Worm (Caenorhabditis elegans) whole organism, young adult: Measurements from ENCODE around the gene flp-5.
A peak's percentile ranks its signal among the peaks of the same experiment; 100 is the strongest.
"Not testable (repeated sequence)": the region's sequence is repeated elsewhere in the genome, so short reads cannot be mapped to it uniquely, and the experiment has no call there.

ENCODE experiments used
- B0019.2 ChIP-seq: fragments of 200-800 bp; sonication (Bioruptor generic); conservative IDR thresholded peaks from 2 replicates; pipeline ENCODE4 v1.3.6; 2022; ENCODE audit warnings: missing genetic modification reagents, missing genetic modification characterization, missing compliant biosample characterization
- B0336.3 ChIP-seq: fragments of 200-800 bp; sonication (Bioruptor generic); IDR thresholded peaks from 2 replicates; pipeline ENCODE4 v1.3.6; 2022; ENCODE audit warnings: missing genetic modification characterization, missing compliant biosample characterization
- F22D6.2 ChIP-seq: sonication (generic microtip); optimal IDR thresholded peaks from 2 replicates; lab custom pipeline; 2016; ENCODE audit warnings: mild to moderate bottlenecking, missing genetic modification characterization, missing compliant biosample characterization
- F23B12.7 ChIP-seq: sonication (generic microtip); optimal IDR thresholded peaks from 2 replicates; lab custom pipeline; 2017; ENCODE audit warnings: missing genetic modification characterization, mild to moderate bottlenecking, missing compliant biosample characterization, antibody characterized with exemption, moderate library complexity; ENCODE audit not compliant: insufficient read depth
- F33H1.4 ChIP-seq: fragments of 200-800 bp; sonication (Bioruptor generic); IDR thresholded peaks from 2 replicates; pipeline ENCODE4 v1.3.6; 2022; ENCODE audit warnings: missing genetic modification reagents, missing genetic modification characterization, missing compliant biosample characterization
- F39B2.1 ChIP-seq: fragments of 200-800 bp; sonication (Bioruptor generic); IDR thresholded peaks from 2 replicates; pipeline ENCODE4 v1.3.6; 2022; ENCODE audit warnings: missing genetic modification reagents, missing genetic modification characterization, missing compliant biosample characterization
- F52B5.7 ChIP-seq: sonication (generic microtip); optimal IDR thresholded peaks from 2 replicates; lab custom pipeline; 2016; ENCODE audit warnings: mild to moderate bottlenecking, missing genetic modification characterization, missing compliant biosample characterization
- F57C9.4 ChIP-seq: sonication (generic microtip); optimal IDR thresholded peaks from 2 replicates; lab custom pipeline; 2017; ENCODE audit warnings: mild to moderate bottlenecking, missing genetic modification characterization, missing compliant biosample characterization
- K11D2.4 ChIP-seq: fragments of 200-800 bp; sonication (Bioruptor generic); IDR thresholded peaks from 2 replicates; pipeline ENCODE4 v1.3.6; 2022; ENCODE audit warnings: missing genetic modification reagents, missing genetic modification characterization, missing compliant biosample characterization
- K12H6.12 ChIP-seq: fragments of 200-800 bp; sonication (Bioruptor generic); optimal IDR thresholded peaks from 2 replicates; lab custom pipeline; 2018; ENCODE audit warnings: mild to moderate bottlenecking, missing genetic modification characterization, missing compliant biosample characterization
- T26A5.8 ChIP-seq: sonication (generic microtip); optimal IDR thresholded peaks from 2 replicates; lab custom pipeline; 2016; ENCODE audit warnings: missing genetic modification characterization, missing compliant biosample characterization
- Y79H2A.3 ChIP-seq: fragments of 200-800 bp; sonication (Bioruptor generic); conservative IDR thresholded peaks from 2 replicates; pipeline ENCODE4 v1.3.6; 2022; ENCODE audit warnings: missing genetic modification reagents, missing genetic modification characterization, missing compliant biosample characterization
- Y95B8A.8 ChIP-seq: fragments of 200-800 bp; sonication (Bioruptor generic); IDR thresholded peaks from 2 replicates; pipeline ENCODE4 v1.3.6; 2022; ENCODE audit warnings: missing genetic modification reagents, missing genetic modification characterization, missing compliant biosample characterization
- aptf-2 ChIP-seq: fragments of 200-800 bp; sonication (Bioruptor generic); conservative IDR thresholded peaks from 2 replicates; pipeline ENCODE4 v1.3.6; 2022; ENCODE audit warnings: missing genetic modification reagents, missing genetic modification characterization, missing compliant biosample characterization
- aptf-3 ChIP-seq: fragments of 200-800 bp; sonication (Bioruptor generic); IDR thresholded peaks from 2 replicates; pipeline ENCODE4 v1.3.6; 2022; ENCODE audit warnings: missing genetic modification characterization, missing compliant biosample characterization
- attf-6 ChIP-seq: fragments of 200-800 bp; sonication (Bioruptor generic); IDR thresholded peaks from 2 replicates; pipeline ENCODE4 v1.3.6; 2022; ENCODE audit warnings: missing genetic modification reagents, missing genetic modification characterization, missing compliant biosample characterization
- bed-1 ChIP-seq: fragments of 200-800 bp; sonication (Bioruptor generic); IDR thresholded peaks from 2 replicates; pipeline ENCODE4 v1.3.6; 2022; ENCODE audit warnings: missing genetic modification reagents, missing genetic modification characterization, missing compliant biosample characterization
- ceh-40 ChIP-seq: fragments of 200-800 bp; sonication (Bioruptor generic); IDR thresholded peaks from 2 replicates; pipeline ENCODE4 v1.3.6; 2022; ENCODE audit warnings: missing genetic modification characterization, missing compliant biosample characterization
- ceh-79 ChIP-seq: sonication (generic microtip); optimal IDR thresholded peaks from 2 replicates; lab custom pipeline; 2017; ENCODE audit warnings: mild to moderate bottlenecking, missing genetic modification characterization, missing compliant biosample characterization
- die-1 ChIP-seq: sonication (generic microtip); optimal IDR thresholded peaks from 2 replicates; lab custom pipeline; 2016; ENCODE audit warnings: missing genotype, mild to moderate bottlenecking, missing genetic modification characterization, missing compliant biosample characterization
- efl-1 ChIP-seq: fragments of 150-350 bp; optimal IDR thresholded peaks from 2 replicates; lab custom pipeline; 2014; ENCODE audit warnings: missing biosample characterization, missing genetic modification reagents, missing genetic modification characterization
- ekl-4 ChIP-seq: fragments of 200-800 bp; sonication (Bioruptor generic); IDR thresholded peaks from 2 replicates; pipeline ENCODE4 v1.3.6; 2022; ENCODE audit warnings: missing genetic modification reagents, missing genetic modification characterization, missing compliant biosample characterization
- ets-4 ChIP-seq: fragments of 200-800 bp; sonication (Bioruptor generic); optimal IDR thresholded peaks from 2 replicates; lab custom pipeline; 2018; ENCODE audit warnings: mild to moderate bottlenecking, missing genetic modification characterization, missing compliant biosample characterization
- lag-1 ChIP-seq: fragments of 200-800 bp; sonication (Bioruptor generic); IDR thresholded peaks from 2 replicates; pipeline ENCODE4 v1.3.6; 2022; ENCODE audit warnings: missing genetic modification reagents, missing genetic modification characterization, missing compliant biosample characterization
- lsl-1 ChIP-seq: fragments of 200-800 bp; sonication (Bioruptor generic); optimal IDR thresholded peaks from 2 replicates; lab custom pipeline; 2018; ENCODE audit warnings: mild to moderate bottlenecking, missing genetic modification characterization, moderate library complexity, missing compliant biosample characterization
- madf-8 ChIP-seq: fragments of 200-800 bp; sonication (Bioruptor generic); conservative IDR thresholded peaks from 2 replicates; pipeline ENCODE4 v1.3.6; 2022; ENCODE audit warnings: missing genetic modification reagents, missing genetic modification characterization, missing compliant biosample characterization
- mxl-1 ChIP-seq: sonication (generic microtip); optimal IDR thresholded peaks from 2 replicates; lab custom pipeline; 2016; ENCODE audit warnings: missing genetic modification characterization, missing compliant biosample characterization
- nfya-2 ChIP-seq: fragments of 200-800 bp; sonication (Bioruptor generic); IDR thresholded peaks from 2 replicates; pipeline ENCODE4 v1.3.6; 2022; ENCODE audit warnings: missing genetic modification reagents, missing genetic modification characterization, missing compliant biosample characterization
- nhr-179 ChIP-seq: sonication (generic microtip); optimal IDR thresholded peaks from 2 replicates; lab custom pipeline; 2016; ENCODE audit warnings: mild to moderate bottlenecking, missing genetic modification characterization, missing compliant biosample characterization
- nhr-27 ChIP-seq: fragments of 200-800 bp; sonication (Bioruptor generic); optimal IDR thresholded peaks from 2 replicates; lab custom pipeline; 2018; ENCODE audit warnings: mild to moderate bottlenecking, missing genetic modification characterization, moderate library complexity, missing compliant biosample characterization
- pha-4 ChIP-seq: fragments of 150-350 bp; sonication (generic microtip); optimal IDR thresholded peaks from 2 replicates; lab custom pipeline; 2014; ENCODE audit warnings: missing biosample characterization, missing genetic modification reagents, missing genetic modification characterization
- repo-1 ChIP-seq: sonication (generic microtip); optimal IDR thresholded peaks from 2 replicates; lab custom pipeline; 2017; ENCODE audit warnings: mild to moderate bottlenecking, missing genetic modification characterization, missing compliant biosample characterization
- rpc-1 ChIP-seq, 2 experiments: fragments of 150-350 bp in 1 of 2; sonication (generic microtip) in 1 of 2; optimal IDR thresholded peaks; 2 replicates each; lab custom pipeline; 2014 to 2018; ENCODE audit warnings: missing biosample characterization in 1 of 2, missing genetic modification characterization in 1 of 2, missing genetic modification reagents in 1 of 2, missing genotype in 1 of 2
- sea-2 ChIP-seq: fragments of 200-800 bp; sonication (Bioruptor generic); IDR thresholded peaks from 2 replicates; pipeline ENCODE4 v1.3.6; 2022; ENCODE audit warnings: missing genetic modification characterization, missing compliant biosample characterization
- snpc-4 ChIP-seq, 5 experiments: fragments of 150-350 bp in 1 of 5; sonication (generic microtip) in 4 of 5; optimal IDR thresholded peaks; 2 replicates each; lab custom pipeline; 2014 to 2018; ENCODE audit warnings: missing genetic modification characterization in 5 of 5, missing biosample characterization in 3 of 5, antibody characterized with exemption in 2 of 5, mild to moderate bottlenecking in 2 of 5, missing compliant biosample characterization in 2 of 5, missing genotype in 2 of 5, moderate library complexity in 2 of 5, missing genetic modification reagents in 1 of 5
- sptf-2 ChIP-seq: fragments of 200-800 bp; sonication (Bioruptor generic); optimal IDR thresholded peaks from 2 replicates; lab custom pipeline; 2018; ENCODE audit warnings: mild to moderate bottlenecking, missing genetic modification characterization, missing compliant biosample characterization
- tbx-9 ChIP-seq: sonication (generic microtip); optimal IDR thresholded peaks from 2 replicates; lab custom pipeline; 2016; ENCODE audit warnings: borderline replicate concordance, missing genetic modification characterization, inconsistent platforms, missing compliant biosample characterization
- tlf-1 ChIP-seq: fragments of 200-800 bp; sonication (Bioruptor generic); optimal IDR thresholded peaks from 2 replicates; lab custom pipeline; 2018; ENCODE audit warnings: mild to moderate bottlenecking, missing genetic modification characterization, missing compliant biosample characterization
- unc-62 ChIP-seq: fragments of 150-350 bp; optimal IDR thresholded peaks from 2 replicates; lab custom pipeline; 2014; ENCODE audit warnings: missing biosample characterization, missing genetic modification reagents, missing genetic modification characterization
- xnd-1 ChIP-seq: sonication (generic microtip); optimal IDR thresholded peaks from 2 replicates; lab custom pipeline; 2016; ENCODE audit warnings: missing genotype, missing genetic modification reagents, missing genetic modification characterization, missing compliant biosample characterization
- ztf-25 ChIP-seq: fragments of 200-800 bp; sonication (Bioruptor generic); IDR thresholded peaks from 2 replicates; pipeline ENCODE4 v1.3.6; 2022; ENCODE audit warnings: missing genetic modification reagents, missing genetic modification characterization, missing compliant biosample characterization

The flp-5 gene

DNA sequence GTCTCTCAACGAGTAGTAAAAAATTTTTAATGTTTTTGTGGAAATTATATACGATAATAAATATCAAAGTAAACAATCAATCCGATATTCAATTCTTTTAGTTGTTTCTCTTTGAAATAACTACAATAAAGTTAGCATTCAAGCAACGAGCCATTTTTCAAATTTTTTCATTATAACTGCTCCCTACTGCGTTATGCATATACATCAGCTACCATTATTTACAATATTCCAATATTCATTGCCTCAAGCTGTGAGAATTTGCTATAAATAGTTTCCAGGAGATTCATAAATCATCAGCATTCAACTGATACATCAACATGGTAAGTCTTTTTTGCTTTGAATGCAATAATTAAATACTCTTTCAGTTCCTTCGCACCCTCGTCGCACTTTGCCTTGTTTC lies 8.7 kb downstream of the flp-5 start, which contains the start of gene nspc-3 (continued):
- TF ChIP-seq ceh-79 (tag; lab: Kevin White, UChicago) (no peak), K11D2.4 (no peak), rpc-1 (optimal IDR thresholded peaks at IDR 0.05; lab: Kevin White, UChicago) (no peak), rpc-1 (tag; optimal IDR thresholded peaks at IDR 0.05; lab: Kevin White, UChicago) (no peak)

DNA sequence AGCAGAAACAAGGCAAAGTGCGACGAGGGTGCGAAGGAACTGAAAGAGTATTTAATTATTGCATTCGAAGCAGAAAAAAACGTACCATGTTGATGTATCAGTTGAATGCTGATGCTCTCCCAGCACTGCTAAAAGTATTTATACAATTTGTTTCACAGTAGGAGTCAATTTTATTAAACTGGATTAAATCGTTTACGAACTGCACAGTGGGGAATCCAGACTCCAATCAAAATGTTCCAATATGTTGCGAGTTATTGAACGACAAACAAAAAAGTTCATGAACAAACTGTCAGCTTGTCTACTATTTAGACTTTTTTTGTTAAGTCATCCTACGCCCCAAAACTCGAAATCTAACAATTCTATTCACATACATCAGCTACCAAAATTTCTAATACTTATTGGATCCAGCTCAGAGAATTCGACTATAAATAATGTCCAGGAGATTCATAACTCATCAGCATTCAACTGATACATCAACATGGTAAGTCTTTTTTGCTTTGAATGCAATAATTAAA lies 10.3 kb downstream of the flp-5 start, which contains the start of the genes nspc-4 and nspc-5:
Gene nspc-4 (minus strand): TSS at position 101 of the 515 bp plus-strand sequence.
Gene nspc-5 (plus strand): TSS at position 465 of the 515 bp plus-strand sequence.
- not testable (repeated sequence) for TF ChIP-seq K12H6.12 (tag; lab: Kevin White, UChicago); sea-2 (GFP tag; lab: Robert Waterston, UW); B0019.2 (GFP tag; lab: Robert Waterston, UW)

DNA sequence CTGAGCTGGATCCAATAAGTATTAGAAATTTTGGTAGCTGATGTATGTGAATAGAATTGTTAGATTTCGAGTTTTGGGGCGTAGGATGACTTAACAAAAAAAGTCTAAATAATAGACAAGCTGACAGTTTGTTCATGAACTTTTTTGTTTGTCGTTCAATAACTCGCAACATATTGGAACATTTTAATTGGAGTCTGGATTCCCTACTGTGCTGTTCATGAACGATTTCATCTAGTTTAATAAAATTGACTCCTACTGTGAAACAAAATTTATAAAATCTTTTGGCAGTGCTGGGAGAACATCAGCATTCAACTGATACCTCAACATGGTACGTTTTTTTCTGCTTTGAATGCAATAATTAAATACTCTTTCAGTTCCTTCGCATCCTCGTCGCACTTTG lies 13.5 kb downstream of the flp-5 start, which contains the start of gene nspc-7:
Gene nspc-7 (plus strand): TSS at position 301 of the 400 bp plus-strand sequence.
- not testable (repeated sequence) for TF ChIP-seq lag-1 (GFP tag; lab: Robert Waterston, UW); ceh-40; sea-2 (GFP tag; lab: Robert Waterston, UW)

DNA sequence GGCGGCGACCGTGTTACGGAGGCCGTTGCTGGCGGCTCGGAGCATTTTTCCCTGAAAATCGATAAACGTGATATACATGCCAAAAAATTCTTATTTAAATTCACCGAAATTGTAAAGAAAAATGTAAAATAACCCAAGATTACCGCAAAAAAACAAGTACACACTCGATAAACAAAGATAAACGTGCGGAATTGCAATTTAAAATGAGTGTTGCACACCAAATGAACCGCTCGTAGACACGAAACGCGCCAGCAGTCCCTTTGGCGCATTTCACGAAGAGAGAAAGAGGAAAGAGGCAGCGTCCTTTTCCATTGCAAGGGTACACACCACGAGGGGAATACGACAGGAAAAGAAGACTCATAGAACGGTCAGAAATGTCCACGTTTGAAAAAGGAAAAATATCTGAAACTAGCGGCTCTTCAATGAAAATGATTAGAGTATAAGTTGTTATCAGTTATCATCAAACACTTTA lies 18.0 kb downstream of the flp-5 start, which contains the start of gene sdha-1:
Gene sdha-1 (minus strand): TSS at position 51 of the 472 bp plus-strand sequence.
- TF ChIP-seq F39B2.1 (GFP tag; lab: Robert Waterston, UW): no peak
- TF ChIP-seq F52B5.7 (tag; lab: Kevin White, UChicago): no peak
- TF ChIP-seq bed-1 (GFP tag; lab: Robert Waterston, UW): no peak
- TF ChIP-seq unc-62 (GFP tag; lab: Kevin White, UChicago): peak; percentile 14
- TF ChIP-seq rpc-1 (optimal IDR thresholded peaks at IDR 0.05; lab: Kevin White, UChicago): no peak
- TF ChIP-seq rpc-1 (tag; optimal IDR thresholded peaks at IDR 0.05; lab: Kevin White, UChicago): no peak
- TF ChIP-seq nhr-27 (tag; lab: Kevin White, UChicago): no peak
- no peak for TF ChIP-seq nfya-2
- no peak for TF ChIP-seq lsl-1 (GFP tag; lab: Kevin White, UChicago)
- TF ChIP-seq F33H1.4 (GFP tag; lab: Robert Waterston, UW): no peak
- no peak for TF ChIP-seq T26A5.8 (tag; lab: Kevin White, UChicago)
- peak; percentile 63 for TF ChIP-seq F23B12.7 (tag; lab: Kevin White, UChicago)
- peak; percentile 2 for TF ChIP-seq F22D6.2 (tag; lab: Kevin White, UChicago)
- TF ChIP-seq attf-6 (GFP tag; lab: Robert Waterston, UW): no peak
- no peak for TF ChIP-seq Y95B8A.8 (GFP tag; lab: Robert Waterston, UW)
- TF ChIP-seq ztf-25 (GFP tag; lab: Robert Waterston, UW): no peak
- TF ChIP-seq Y79H2A.3: no peak
- TF ChIP-seq tbx-9 (tag; lab: Kevin White, UChicago): no peak
- no peak for TF ChIP-seq mxl-1 (tag; lab: Kevin White, UChicago)
- TF ChIP-seq K11D2.4: peak; percentile 78
- no peak for TF ChIP-seq die-1 (tag; lab: Kevin White, UChicago)
- no peak for TF ChIP-seq xnd-1 (tag; lab: Kevin White, UChicago)
- TF ChIP-seq repo-1 (tag; lab: Kevin White, UChicago): peak; percentile 2
- peak; percentile 40 for TF ChIP-seq tlf-1 (GFP tag; lab: Kevin White, UChicago)
- no peak for TF ChIP-seq F57C9.4
- TF ChIP-seq ets-4: peak; percentile 64
- TF ChIP-seq sptf-2 (GFP tag; lab: Kevin White, UChicago): no peak
- TF ChIP-seq B0336.3 (GFP tag; lab: Robert Waterston, UW): peak; percentile 69
- no peak for TF ChIP-seq snpc-4 (GFP tag; optimal IDR thresholded peaks at IDR 0.05; lab: Kevin White, UChicago)
- TF ChIP-seq snpc-4 (tag; optimal IDR thresholded peaks at IDR 0.05; lab: Kevin White, UChicago): peak in 3 of 4 experiments; percentile 34 to 50 (median 38)
- no peak for TF ChIP-seq aptf-3 (GFP tag; lab: Robert Waterston, UW)
- no peak for TF ChIP-seq pha-4 (tag; lab: Kevin White, UChicago)
- no peak for TF ChIP-seq ekl-4
- no peak for TF ChIP-seq ceh-40
- TF ChIP-seq nhr-179 (tag; lab: Kevin White, UChicago): no peak
- no peak for TF ChIP-seq madf-8 (GFP tag; lab: Robert Waterston, UW)
- no peak for TF ChIP-seq efl-1 (GFP tag; lab: Kevin White, UChicago)
- no peak for TF ChIP-seq aptf-2
